Comparison of ENCODE assay signal across 1 fruit fly cellular context in the genomic region with DNA sequence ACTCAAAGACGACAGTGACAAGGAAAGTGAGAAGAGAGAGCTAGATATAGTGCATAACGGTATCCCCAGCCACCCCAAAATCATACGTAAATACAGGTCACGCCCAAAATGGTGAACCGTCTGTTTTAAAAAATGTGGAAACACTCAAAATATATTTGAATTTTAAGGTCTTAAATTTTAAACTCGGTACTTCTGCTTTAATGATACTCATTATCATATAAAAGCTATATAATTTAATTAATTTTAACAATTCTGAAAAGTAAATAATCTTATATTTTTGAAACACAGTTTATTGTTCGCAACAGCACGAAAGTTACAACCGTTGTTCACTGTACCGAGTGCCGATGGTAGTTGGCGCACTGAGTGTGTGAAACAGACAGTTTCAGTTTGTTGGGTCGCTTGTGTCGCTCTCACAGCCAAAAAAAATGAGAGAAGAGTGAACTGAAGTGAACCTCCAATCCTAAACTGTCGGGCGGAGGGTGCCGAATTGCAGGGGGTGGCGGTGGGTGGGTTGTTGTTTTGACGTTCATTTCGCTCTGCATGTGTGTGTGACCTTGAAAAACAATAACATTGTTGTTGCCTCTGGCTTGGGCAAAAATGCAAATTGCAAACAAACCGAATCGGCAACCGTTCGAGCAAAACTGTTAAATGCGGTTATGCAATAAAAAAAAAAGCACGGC.
TF ChIP-seq lines count a peak whose summit lies in the region.

No protein-coding gene starts in this region.

TF ChIP-seq in whole organism, embryonic, 481 proteins besides CTCF, POLR2A, EP300 and RAD21 (continued from another document):
- TF ChIP-seq CG10462 (GFP tag; optimal IDR thresholded peaks at IDR 0.05; lab: Kevin White, UChicago) = peak; percentile 78
- peak; percentile 88 for TF ChIP-seq CG13775 (GFP tag; optimal IDR thresholded peaks at IDR 0.05; lab: Kevin White, UChicago)
- peak; percentile 89 for TF ChIP-seq odd (GFP tag; optimal IDR thresholded peaks at IDR 0.05; lab: Kevin White, UChicago)
- TF ChIP-seq CG10321 (GFP tag; IDR thresholded peaks at IDR 0.05; lab: Robert Waterston, UW) = peak; percentile 62; the same call in 1 of the 2 replicates
- peak; percentile 59 for TF ChIP-seq CG8290 (GFP tag; optimal IDR thresholded peaks at IDR 0.05; lab: Kevin White, UChicago)
- peak in 1 of 2 experiments; percentile 69 for TF ChIP-seq CG8290 (tag; optimal IDR thresholded peaks at IDR 0.05; lab: Kevin White, UChicago)
- peak; percentile 63 for TF ChIP-seq CG7928 (GFP tag; optimal IDR thresholded peaks at IDR 0.05; lab: Kevin White, UChicago)
- peak; percentile 70; the same call in 2 of the 3 replicates for TF ChIP-seq Optix (GFP tag; IDR thresholded peaks at IDR 0.05; lab: Robert Waterston, UW)
- peak; percentile 87 for TF ChIP-seq CG1602 (GFP tag; optimal IDR thresholded peaks at IDR 0.05; lab: Kevin White, UChicago)
- no peak for TF ChIP-seq z (GFP tag; IDR thresholded peaks at IDR 0.05; lab: Robert Waterston, UW)
- TF ChIP-seq chif (GFP tag; optimal IDR thresholded peaks at IDR 0.05; lab: Kevin White, UChicago) = peak; percentile 4 to 62
- TF ChIP-seq Blimp-1 (GFP tag; optimal IDR thresholded peaks at IDR 0.05; lab: Kevin White, UChicago) = peak; percentile 90
- no peak for TF ChIP-seq Doc3 (GFP tag; IDR thresholded peaks at IDR 0.05; lab: Robert Waterston, UW; ENCODE audit: partially characterized antibody)
- peak; percentile 57; the same call in 2 of the 3 replicates for TF ChIP-seq otp (GFP tag; IDR thresholded peaks at IDR 0.05; lab: Robert Waterston, UW)
- peak; percentile 34 for TF ChIP-seq CG16863 (GFP tag; optimal IDR thresholded peaks at IDR 0.05; lab: Kevin White, UChicago)
- peak; percentile 50 for TF ChIP-seq Hsf (GFP tag; optimal IDR thresholded peaks at IDR 0.05; lab: Kevin White, UChicago)
- TF ChIP-seq CG10431 (GFP tag; optimal IDR thresholded peaks at IDR 0.05; lab: Kevin White, UChicago) = peak; percentile 78
- TF ChIP-seq CG6791 (GFP tag; IDR thresholded peaks at IDR 0.05; lab: Robert Waterston, UW; ENCODE audit: partially characterized antibody) = no peak
